Fruit fly (Drosophila melanogaster) whole organism, embryonic: ENCODE measurements around the gene CG6923.

ENCODE experiments used
- Awh ChIP-seq: fragments of 200-800 bp; sonication (Bioruptor generic); IDR thresholded peaks from 2 replicates; pipeline ENCODE4, ENCODE4 v1.3.6; 2022; ENCODE audit warnings: missing biosample characterization, missing genetic modification characterization
- Bteb2 ChIP-seq: fragments of 200-800 bp; sonication (Bioruptor generic); optimal IDR thresholded peaks from 2 replicates; lab custom pipeline; 2016; ENCODE audit warnings: missing biosample characterization, missing genetic modification characterization
- CG12299 ChIP-seq: fragments of 200-800 bp; sonication (Bioruptor generic); optimal IDR thresholded peaks from 2 replicates; lab custom pipeline; 2018; ENCODE audit warnings: missing biosample characterization, mild to moderate bottlenecking, missing genetic modification characterization
- CG12942 ChIP-seq: fragments of 200-800 bp; sonication (Bioruptor generic); optimal IDR thresholded peaks from 3 replicates; lab custom pipeline; 2016; ENCODE audit warnings: missing biosample characterization, missing genetic modification characterization
- CG13775 ChIP-seq: fragments of 200-800 bp; sonication (Bioruptor generic); optimal IDR thresholded peaks from 3 replicates; lab custom pipeline; 2017; ENCODE audit warnings: missing biosample characterization, mild to moderate bottlenecking, missing genetic modification characterization
- CG14965 ChIP-seq: fragments of 200-800 bp; sonication (Bioruptor generic); optimal IDR thresholded peaks from 2 replicates; lab custom pipeline; 2016; ENCODE audit warnings: missing biosample characterization, missing genetic modification characterization, borderline replicate concordance
- CG15011 ChIP-seq: fragments of 200-800 bp; sonication (Bioruptor generic); optimal IDR thresholded peaks from 3 replicates; lab custom pipeline; 2018; ENCODE audit warnings: missing biosample characterization, mild to moderate bottlenecking, missing genetic modification characterization
- CG15269 ChIP-seq: fragments of 200-800 bp; sonication (Bioruptor generic); optimal IDR thresholded peaks from 2 replicates; lab custom pipeline; 2018; ENCODE audit warnings: missing biosample characterization, mild to moderate bottlenecking, missing genetic modification characterization, moderate library complexity
- CG1529 ChIP-seq: fragments of 200-800 bp; sonication (Bioruptor generic); optimal IDR thresholded peaks from 3 replicates; lab custom pipeline; 2018; ENCODE audit warnings: missing biosample characterization, missing genetic modification characterization
- CG1647 ChIP-seq: fragments of 200-800 bp; sonication (Bioruptor generic); optimal IDR thresholded peaks from 3 replicates; lab custom pipeline; 2016; ENCODE audit warnings: missing biosample characterization, missing genetic modification characterization
- CG16779 ChIP-seq: fragments of 200-800 bp; sonication (Bioruptor generic); IDR thresholded peaks from 2 replicates; pipeline ENCODE4 v1.3.6; 2022; ENCODE audit warnings: missing biosample characterization, missing genetic modification characterization
- CG17328 ChIP-seq: fragments of 200-800 bp; sonication (Bioruptor generic); IDR thresholded peaks from 2 replicates; pipeline ENCODE4 v1.3.6; 2022; ENCODE audit warnings: missing biosample characterization, missing genetic modification characterization
- CG17359 ChIP-seq: fragments of 200-800 bp; sonication (Bioruptor generic); optimal IDR thresholded peaks from 3 replicates; lab custom pipeline; 2018; ENCODE audit warnings: missing biosample characterization, mild to moderate bottlenecking, missing genetic modification characterization, moderate library complexity
- CG18262 ChIP-seq: fragments of 200-800 bp; optimal IDR thresholded peaks from 3 replicates; lab custom pipeline; 2019; ENCODE audit warnings: missing biosample characterization, mild to moderate bottlenecking, missing genetic modification characterization, moderate library complexity
- CG18619 ChIP-seq: fragments of 200-800 bp; sonication (Bioruptor generic); optimal IDR thresholded peaks from 3 replicates; lab custom pipeline; 2017; ENCODE audit warnings: missing biosample characterization, mild to moderate bottlenecking, missing genetic modification characterization
- CG18764 ChIP-seq: fragments of 200-800 bp; sonication (Bioruptor generic); optimal IDR thresholded peaks from 3 replicates; lab custom pipeline; 2016; ENCODE audit warnings: missing biosample characterization, missing genetic modification characterization
- CG2120 ChIP-seq: fragments of 200-800 bp; sonication (Bioruptor generic); optimal IDR thresholded peaks from 3 replicates; lab custom pipeline; 2016; ENCODE audit warnings: missing biosample characterization, missing genetic modification characterization
- CG33213 ChIP-seq: fragments of 200-800 bp; sonication (Bioruptor generic); optimal IDR thresholded peaks from 3 replicates; lab custom pipeline; 2016; ENCODE audit warnings: missing biosample characterization, missing genetic modification characterization
- CG4328 ChIP-seq: fragments of 200-800 bp; sonication (Bioruptor generic); optimal IDR thresholded peaks from 3 replicates; lab custom pipeline; 2017; ENCODE audit warnings: missing biosample characterization, missing genetic modification reagents, missing genetic modification characterization
- CG4360 ChIP-seq: fragments of 200-800 bp; sonication (Bioruptor generic); IDR thresholded peaks from 2 replicates; pipeline ENCODE4 v1.3.6; 2022; ENCODE audit warnings: missing biosample characterization, missing genetic modification characterization
- CG4617 ChIP-seq: fragments of 200-800 bp; sonication (Bioruptor generic); optimal IDR thresholded peaks from 3 replicates; lab custom pipeline; 2016; ENCODE audit warnings: missing biosample characterization, missing genetic modification characterization, borderline replicate concordance
- CG7839 ChIP-seq: fragments of 200-800 bp; sonication (Bioruptor generic); optimal IDR thresholded peaks from 3 replicates; lab custom pipeline; 2018; ENCODE audit warnings: missing biosample characterization, mild to moderate bottlenecking, missing genetic modification characterization, moderate library complexity
- D ChIP-seq, 2 experiments: fragments of 200-800 bp in 1 of 2; fragments of >200 bp in 1 of 2; sonication (Bioruptor generic) in 1 of 2; optimal IDR thresholded peaks; 2 replicates in 1 of 2; 3 replicates in 1 of 2; lab custom pipeline; 2017; ENCODE audit warnings: mild to moderate bottlenecking in 1 of 2, missing biosample characterization in 1 of 2, missing genetic modification characterization in 1 of 2, missing genetic modification reagents in 1 of 2
- Dip2 ChIP-seq: fragments of 200-800 bp; sonication (Bioruptor generic); IDR thresholded peaks from 2 replicates; pipeline ENCODE4 v1.3.6; 2022; ENCODE audit warnings: missing biosample characterization, missing genetic modification characterization
- Drgx ChIP-seq: fragments of 200-800 bp; sonication (Bioruptor generic); IDR thresholded peaks from 2 replicates; pipeline ENCODE4 v1.3.6; 2022; ENCODE audit warnings: missing biosample characterization, missing genetic modification characterization
- Fer1 ChIP-seq: fragments of 200-800 bp; sonication (Bioruptor generic); optimal IDR thresholded peaks from 2 replicates; lab custom pipeline; 2017; ENCODE audit warnings: missing biosample characterization, mild to moderate bottlenecking, missing genetic modification characterization
- HmgD ChIP-seq: fragments of 200-800 bp; sonication (Bioruptor generic); optimal IDR thresholded peaks from 3 replicates; lab custom pipeline; 2016; ENCODE audit warnings: missing biosample characterization, missing genetic modification characterization
- Hmx ChIP-seq: fragments of 200-800 bp; sonication (Bioruptor generic); optimal IDR thresholded peaks from 2 replicates; lab custom pipeline; 2016; ENCODE audit warnings: missing biosample characterization, missing genetic modification characterization
- Hr39 ChIP-seq: fragments of >200 bp; optimal IDR thresholded peaks from 2 replicates; lab custom pipeline; 2017
- Meics ChIP-seq: fragments of 200-800 bp; sonication (Bioruptor generic); optimal IDR thresholded peaks from 2 replicates; lab custom pipeline; 2017; ENCODE audit warnings: missing biosample characterization, mild to moderate bottlenecking, missing genetic modification characterization
- Rfx ChIP-seq: fragments of 200-800 bp; sonication (Bioruptor generic); IDR thresholded peaks from 2 replicates; pipeline ENCODE4 v1.3.6; 2022; ENCODE audit warnings: missing biosample characterization, missing genetic modification characterization
- Sry-β ChIP-seq: fragments of 200-800 bp; sonication (Bioruptor generic); optimal IDR thresholded peaks from 2 replicates; lab custom pipeline; 2018; ENCODE audit warnings: missing biosample characterization, mild to moderate bottlenecking, missing genetic modification characterization, moderate library complexity
- ac ChIP-seq: fragments of 200-800 bp; sonication (Bioruptor generic); optimal IDR thresholded peaks from 3 replicates; lab custom pipeline; 2017; ENCODE audit warnings: missing biosample characterization, mild to moderate bottlenecking, missing genetic modification characterization
- bcd ChIP-seq: fragments of 200-800 bp; sonication (Bioruptor generic); optimal IDR thresholded peaks from 2 replicates; lab custom pipeline; 2017; ENCODE audit warnings: missing biosample characterization, mild to moderate bottlenecking, missing genetic modification characterization
- bsh ChIP-seq, 2 experiments: fragments of 200-800 bp; sonication (Bioruptor generic); optimal IDR thresholded peaks; 2 replicates each; lab custom pipeline; 2017 to 2018; ENCODE audit warnings: mild to moderate bottlenecking in 2 of 2, missing biosample characterization in 2 of 2, missing genetic modification characterization in 2 of 2, moderate library complexity in 1 of 2
- chif ChIP-seq, 2 experiments: fragments of 200-800 bp; sonication (Bioruptor generic); optimal IDR thresholded peaks; 3 replicates each; lab custom pipeline; 2016; ENCODE audit warnings: missing biosample characterization in 2 of 2, missing genetic modification characterization in 2 of 2
- chm ChIP-seq: fragments of 200-800 bp; sonication (Bioruptor generic); IDR thresholded peaks from 2 replicates; pipeline ENCODE4 v1.3.6; 2022; ENCODE audit warnings: missing biosample characterization, missing genetic modification characterization
- chn ChIP-seq: fragments of 200-800 bp; sonication (Bioruptor generic); optimal IDR thresholded peaks from 2 replicates; lab custom pipeline; 2016; ENCODE audit warnings: missing biosample characterization, missing genetic modification characterization
- dati ChIP-seq: fragments of 200-800 bp; sonication (Bioruptor generic); IDR thresholded peaks from 2 replicates; pipeline ENCODE4 v1.3.6; 2022; ENCODE audit warnings: missing biosample characterization, missing genetic modification characterization
- dm ChIP-seq: fragments of 200-800 bp; sonication (Bioruptor generic); optimal IDR thresholded peaks from 3 replicates; lab custom pipeline; 2016; ENCODE audit warnings: missing biosample characterization, missing genetic modification characterization
- fd96Cb ChIP-seq: fragments of 200-800 bp; sonication (Bioruptor generic); optimal IDR thresholded peaks from 2 replicates; lab custom pipeline; 2018; ENCODE audit warnings: missing biosample characterization, mild to moderate bottlenecking, missing genetic modification characterization, moderate library complexity
- gro ChIP-seq: fragments of 200-800 bp; sonication (Bioruptor generic); optimal IDR thresholded peaks from 2 replicates; lab custom pipeline; 2016; ENCODE audit warnings: missing biosample characterization, missing genetic modification characterization
- hth ChIP-seq: fragments of >200 bp; optimal IDR thresholded peaks from 2 replicates; lab custom pipeline; 2017; ENCODE audit warnings: inconsistent platforms
- lbe ChIP-seq: fragments of 200-800 bp; sonication (Bioruptor generic); optimal IDR thresholded peaks from 2 replicates; lab custom pipeline; 2016; ENCODE audit warnings: missing biosample characterization, mild to moderate bottlenecking, missing genetic modification characterization
- scrt ChIP-seq: fragments of 200-800 bp; sonication (Bioruptor generic); optimal IDR thresholded peaks from 2 replicates; lab custom pipeline; 2018; ENCODE audit warnings: missing biosample characterization, mild to moderate bottlenecking, missing genetic modification characterization, moderate library complexity
- slp2 ChIP-seq: fragments of 200-800 bp; sonication (Bioruptor generic); optimal IDR thresholded peaks from 2 replicates; lab custom pipeline; 2016; ENCODE audit warnings: missing biosample characterization, missing genetic modification characterization
- ssp ChIP-seq: fragments of 200-800 bp; sonication (Bioruptor generic); IDR thresholded peaks from 2 replicates; pipeline ENCODE4 v1.3.6; 2022; ENCODE audit warnings: missing biosample characterization, missing genetic modification characterization
- tin ChIP-seq: fragments of 200-800 bp; sonication (Bioruptor generic); optimal IDR thresholded peaks from 3 replicates; lab custom pipeline; 2016; ENCODE audit warnings: missing biosample characterization, missing genetic modification characterization
- tna ChIP-seq: fragments of 200-800 bp; sonication (Bioruptor generic); IDR thresholded peaks from 2 replicates; pipeline ENCODE4 v1.3.6; 2022; ENCODE audit warnings: missing biosample characterization, missing genetic modification characterization; ENCODE audit not compliant: partially characterized antibody
- trem ChIP-seq: fragments of 200-800 bp; optimal IDR thresholded peaks from 3 replicates; lab custom pipeline; 2019; ENCODE audit warnings: missing biosample characterization, mild to moderate bottlenecking, missing genetic modification characterization, moderate library complexity
- usp ChIP-seq: fragments of >200 bp; optimal IDR thresholded peaks from 2 replicates; lab custom pipeline; 2017; ENCODE audit warnings: missing biosample characterization, missing genetic modification characterization

CG6923 gene

dm6 chr3R:11773999-11774397 lies 24.2 kb upstream of the CG6923 start (continued):
- TF ChIP-seq Drgx (GFP tag; lab: Robert Waterston, UW) (no peak), CG4360 (no peak), usp (no peak), gro (no peak), CG12299 (tag; lab: Kevin White, UChicago) (peak; percentile 75), hth (lab: Kevin White, UChicago) (no peak), ssp (GFP tag; lab: Robert Waterston, UW) (peak; percentile 11; the same call in 1 of the 2 replicates), chif (GFP tag; optimal IDR thresholded peaks at IDR 0.05; lab: Kevin White, UChicago) (peak in 1 of 2 experiments; percentile 55), CG2120 (GFP tag; lab: Kevin White, UChicago) (peak; percentile 82), CG18764 (GFP tag; lab: Kevin White, UChicago) (peak; percentile 5), CG1529 (GFP tag; lab: Kevin White, UChicago) (peak; percentile 46), CG16779 (GFP tag; lab: Robert Waterston, UW) (no peak), Awh (GFP tag; lab: Robert Waterston, UW) (0 out of 2 replicates have a peak, but pooled peaks have one; percentile 34), CG18262 (tag; lab: Kevin White, UChicago) (peak; percentile 87), tin (GFP tag; lab: Kevin White, UChicago) (peak; percentile 59), CG33213 (no peak), Rfx (GFP tag; lab: Robert Waterston, UW) (peak; percentile 33; the same call in 1 of the 2 replicates), Fer1 (GFP tag; lab: Kevin White, UChicago) (peak; percentile 82), CG15269 (tag; lab: Kevin White, UChicago) (peak; percentile 80), CG17328 (no peak; the same call in 1 of the 2 replicates), CG4328 (peak; percentile 64), Dip2 (GFP tag; lab: Robert Waterston, UW) (no peak), chn (GFP tag; lab: Kevin White, UChicago) (no peak), Hr39 (no peak), CG12942 (GFP tag; lab: Kevin White, UChicago) (peak; percentile 36), slp2 (GFP tag; lab: Kevin White, UChicago) (no peak), CG17359 (tag; lab: Kevin White, UChicago) (peak; percentile 79), CG14965 (no peak), CG1647 (GFP tag; lab: Kevin White, UChicago) (no peak), CG15011 (GFP tag; lab: Kevin White, UChicago) (peak; percentile 66), dm (GFP tag; lab: Kevin White, UChicago) (no peak), bcd (GFP tag; lab: Kevin White, UChicago) (peak; percentile 63), CG13775 (GFP tag; lab: Kevin White, UChicago) (peak; percentile 56), Hmx (GFP tag; lab: Kevin White, UChicago) (no peak), ac (no peak), D (optimal IDR thresholded peaks at IDR 0.05; lab: Kevin White, UChicago) (no peak), D (GFP tag; optimal IDR thresholded peaks at IDR 0.05; lab: Kevin White, UChicago) (peak; percentile 74), lbe (GFP tag; lab: Kevin White, UChicago) (no peak), tna (GFP tag; lab: Robert Waterston, UW) (no peak), scrt (peak; percentile 66), Bteb2 (peak; percentile 25), CG18619 (GFP tag; lab: Kevin White, UChicago) (peak; percentile 70), Meics (GFP tag; lab: Kevin White, UChicago) (peak; percentile 81), bsh (GFP tag; optimal IDR thresholded peaks at IDR 0.05; lab: Kevin White, UChicago) (peak in 1 of 2 experiments; percentile 83), chm (GFP tag; lab: Robert Waterston, UW) (no peak), CG4617 (GFP tag; lab: Kevin White, UChicago) (peak; percentile 21), CG7839 (tag; lab: Kevin White, UChicago) (peak; percentile 86), HmgD (GFP tag; lab: Kevin White, UChicago) (no peak), fd96Cb (tag; lab: Kevin White, UChicago) (peak; percentile 78), trem (peak; percentile 65), Sry-β (peak; percentile 17), dati (GFP tag; lab: Robert Waterston, UW) (no peak)
